Fruit fly (Drosophila melanogaster) whole organism, embryonic: Measurements from ENCODE around the gene CG7071.

ENCODE experiments used
- Abd-B ChIP-seq: fragments of 200-800 bp; sonication (Bioruptor generic); optimal IDR thresholded peaks from 2 replicates; lab custom pipeline; 2018; ENCODE audit warnings: missing biosample characterization, mild to moderate bottlenecking, missing genetic modification characterization, moderate library complexity
- Adf1 ChIP-seq: fragments of 200-800 bp; sonication (Bioruptor generic); IDR thresholded peaks from 2 replicates; pipeline ENCODE4 v1.3.6; 2022; ENCODE audit warnings: missing biosample characterization, missing genetic modification characterization
- Atf6 ChIP-seq: fragments of 200-800 bp; sonication (Bioruptor generic); IDR thresholded peaks from 2 replicates; pipeline ENCODE4 v1.3.6; 2022; ENCODE audit warnings: missing biosample characterization, missing genetic modification characterization
- B-H1 ChIP-seq: fragments of 200-800 bp; sonication (Bioruptor generic); IDR thresholded peaks from 3 replicates; pipeline ENCODE4 v1.3.6; 2022; ENCODE audit warnings: missing biosample characterization, missing genetic modification characterization
- CG10565 ChIP-seq: fragments of 200-800 bp; sonication (Bioruptor generic); optimal IDR thresholded peaks from 3 replicates; lab custom pipeline; 2016; ENCODE audit warnings: missing biosample characterization, mild to moderate bottlenecking, missing genetic modification characterization
- CG11093 ChIP-seq: fragments of 200-800 bp; sonication (Bioruptor generic); IDR thresholded peaks from 3 replicates; pipeline ENCODE4 v1.3.6; 2022; ENCODE audit warnings: missing biosample characterization, missing genetic modification characterization
- CG11695 ChIP-seq: fragments of 200-800 bp; sonication (Bioruptor generic); IDR thresholded peaks from 3 replicates; pipeline ENCODE4 v1.3.6; 2022; ENCODE audit warnings: missing biosample characterization, missing genetic modification characterization
- CG12391 ChIP-seq: fragments of 200-800 bp; sonication (Bioruptor generic); optimal IDR thresholded peaks from 3 replicates; lab custom pipeline; 2018; ENCODE audit warnings: missing biosample characterization, mild to moderate bottlenecking, missing genetic modification characterization, moderate library complexity
- CG12769 ChIP-seq: fragments of 200-800 bp; sonication (Bioruptor generic); optimal IDR thresholded peaks from 2 replicates; lab custom pipeline; 2019; ENCODE audit warnings: missing biosample characterization, mild to moderate bottlenecking, missing genetic modification characterization, moderate library complexity
- CG13894 ChIP-seq: fragments of 200-800 bp; sonication (Bioruptor generic); optimal IDR thresholded peaks from 3 replicates; lab custom pipeline; 2018; ENCODE audit warnings: missing biosample characterization, mild to moderate bottlenecking, missing genetic modification characterization, moderate library complexity
- CG14050 ChIP-seq: fragments of 200-800 bp; sonication (Bioruptor generic); IDR thresholded peaks from 3 replicates; pipeline ENCODE4 v1.3.6; 2022; ENCODE audit warnings: missing biosample characterization, missing genetic modification characterization
- CG14965 ChIP-seq: fragments of 200-800 bp; sonication (Bioruptor generic); optimal IDR thresholded peaks from 2 replicates; lab custom pipeline; 2016; ENCODE audit warnings: missing biosample characterization, missing genetic modification characterization, borderline replicate concordance
- CG15479 ChIP-seq: fragments of 200-800 bp; sonication (Bioruptor generic); optimal IDR thresholded peaks from 3 replicates; lab custom pipeline; 2019; ENCODE audit warnings: missing biosample characterization, mild to moderate bottlenecking, missing genetic modification characterization, moderate library complexity
- CG16863 ChIP-seq: fragments of 200-800 bp; sonication (Bioruptor generic); optimal IDR thresholded peaks from 3 replicates; lab custom pipeline; 2016; ENCODE audit warnings: missing biosample characterization, missing genetic modification characterization
- CG30020 ChIP-seq: fragments of 200-800 bp; optimal IDR thresholded peaks from 2 replicates; lab custom pipeline; 2019; ENCODE audit warnings: missing biosample characterization, mild to moderate bottlenecking, missing genetic modification characterization, moderate library complexity
- CG34376 ChIP-seq: fragments of 200-800 bp; sonication (Bioruptor generic); optimal IDR thresholded peaks from 2 replicates; lab custom pipeline; 2018; ENCODE audit warnings: missing biosample characterization, mild to moderate bottlenecking, missing genetic modification characterization
- CG4854 ChIP-seq: fragments of 200-800 bp; sonication (Bioruptor generic); optimal IDR thresholded peaks from 2 replicates; lab custom pipeline; 2016; ENCODE audit warnings: missing biosample characterization, missing genetic modification characterization, inconsistent platforms
- CG6854 ChIP-seq: fragments of 200-800 bp; sonication (Bioruptor generic); optimal IDR thresholded peaks from 3 replicates; lab custom pipeline; 2017; ENCODE audit warnings: missing biosample characterization, mild to moderate bottlenecking, missing genetic modification characterization
- CG8944 ChIP-seq: fragments of 200-800 bp; sonication (Bioruptor generic); optimal IDR thresholded peaks from 3 replicates; lab custom pipeline; 2016; ENCODE audit warnings: missing biosample characterization, missing genetic modification characterization
- Ets65A ChIP-seq: fragments of 200-800 bp; sonication (Bioruptor generic); peaks from one replicate; lab custom pipeline; 2016; ENCODE audit warnings: missing biosample characterization, missing genetic modification characterization
- HLH3B ChIP-seq: fragments of 200-800 bp; sonication (Bioruptor generic); IDR thresholded peaks from 2 replicates; pipeline ENCODE4 v1.3.6; 2022; ENCODE audit warnings: missing biosample characterization, missing genetic modification characterization
- HLH4C ChIP-seq: fragments of 200-800 bp; sonication (Bioruptor generic); IDR thresholded peaks from 3 replicates; pipeline ENCODE4 v1.3.6; 2022; ENCODE audit warnings: missing biosample characterization, missing genetic modification characterization; ENCODE audit not compliant: partially characterized antibody
- Oaz ChIP-seq: fragments of 200-800 bp; sonication (Bioruptor generic); IDR thresholded peaks from 2 replicates; pipeline ENCODE4 v1.3.6; 2022; ENCODE audit warnings: missing biosample characterization, missing genetic modification characterization
- Optix ChIP-seq: fragments of 200-800 bp; sonication (Bioruptor generic); IDR thresholded peaks from 3 replicates; pipeline ENCODE4 v1.3.6; 2022; ENCODE audit warnings: missing biosample characterization, missing genetic modification characterization
- ac ChIP-seq: fragments of 200-800 bp; sonication (Bioruptor generic); optimal IDR thresholded peaks from 3 replicates; lab custom pipeline; 2017; ENCODE audit warnings: missing biosample characterization, mild to moderate bottlenecking, missing genetic modification characterization
- amos ChIP-seq: fragments of 200-800 bp; sonication (Bioruptor generic); IDR thresholded peaks from 2 replicates; pipeline ENCODE4 v1.3.6; 2022; ENCODE audit warnings: missing biosample characterization, missing genetic modification characterization; ENCODE audit not compliant: partially characterized antibody
- ap ChIP-seq: fragments of 200-800 bp; sonication (Bioruptor generic); IDR thresholded peaks from 2 replicates; pipeline ENCODE4 v1.3.6; 2022; ENCODE audit warnings: missing biosample characterization, missing genetic modification characterization
- bigmax ChIP-seq: fragments of 200-800 bp; sonication (Bioruptor generic); optimal IDR thresholded peaks from 2 replicates; lab custom pipeline; 2018; ENCODE audit warnings: missing biosample characterization, mild to moderate bottlenecking, missing genetic modification characterization
- chif ChIP-seq, 2 experiments: fragments of 200-800 bp; sonication (Bioruptor generic); optimal IDR thresholded peaks; 3 replicates each; lab custom pipeline; 2016; ENCODE audit warnings: missing biosample characterization in 2 of 2, missing genetic modification characterization in 2 of 2
- cwo ChIP-seq: fragments of 200-800 bp; sonication (Bioruptor generic); optimal IDR thresholded peaks from 3 replicates; lab custom pipeline; 2017; ENCODE audit warnings: missing biosample characterization, missing genetic modification characterization, mild to moderate bottlenecking, moderate library complexity, missing genetic modification reagents
- danr ChIP-seq: fragments of 200-800 bp; sonication (Bioruptor generic); IDR thresholded peaks from 2 replicates; pipeline ENCODE4 v1.3.6; 2022; ENCODE audit warnings: missing biosample characterization, missing genetic modification characterization
- en ChIP-seq: fragments of 200-800 bp; sonication (Bioruptor generic); optimal IDR thresholded peaks from 2 replicates; lab custom pipeline; 2016; ENCODE audit warnings: missing biosample characterization, missing genetic modification characterization
- ewg ChIP-seq: fragments of 200-800 bp; sonication (Bioruptor generic); optimal IDR thresholded peaks from 3 replicates; lab custom pipeline; 2017; ENCODE audit warnings: mild to moderate bottlenecking, missing biosample characterization, missing genetic modification reagents, missing genetic modification characterization
- eyg ChIP-seq: fragments of 200-800 bp; sonication (Bioruptor generic); optimal IDR thresholded peaks from 3 replicates; lab custom pipeline; 2016; ENCODE audit warnings: missing biosample characterization, missing genetic modification characterization
- fd96Cb ChIP-seq: fragments of 200-800 bp; sonication (Bioruptor generic); optimal IDR thresholded peaks from 2 replicates; lab custom pipeline; 2018; ENCODE audit warnings: missing biosample characterization, mild to moderate bottlenecking, missing genetic modification characterization, moderate library complexity
- ftz-f1 ChIP-seq: fragments of 200-800 bp; sonication (Bioruptor generic); optimal IDR thresholded peaks from 2 replicates; lab custom pipeline; 2016; ENCODE audit warnings: missing biosample characterization, missing genetic modification characterization
- jumu ChIP-seq: fragments of 200-800 bp; sonication (Bioruptor generic); optimal IDR thresholded peaks from 3 replicates; lab custom pipeline; 2016; ENCODE audit warnings: missing biosample characterization, missing genetic modification characterization
- kni ChIP-seq: fragments of 200-800 bp; sonication (Bioruptor generic); optimal IDR thresholded peaks from 3 replicates; lab custom pipeline; 2017; ENCODE audit warnings: mild to moderate bottlenecking, missing biosample characterization, missing genetic modification reagents, missing genetic modification characterization
- otp ChIP-seq: fragments of 200-800 bp; sonication (Bioruptor generic); IDR thresholded peaks from 3 replicates; pipeline ENCODE4, ENCODE4 v1.3.6; 2022; ENCODE audit warnings: missing biosample characterization, missing genetic modification characterization
- peb ChIP-seq: fragments of 200-800 bp; sonication (Bioruptor generic); IDR thresholded peaks from 2 replicates; pipeline ENCODE4 v1.3.6; 2022; ENCODE audit warnings: missing biosample characterization, missing genetic modification characterization
- pfk ChIP-seq: fragments of 200-800 bp; sonication (Bioruptor generic); optimal IDR thresholded peaks from 2 replicates; lab custom pipeline; 2018; ENCODE audit warnings: missing biosample characterization, mild to moderate bottlenecking, missing genetic modification characterization, moderate library complexity
- pita ChIP-seq: fragments of 200-800 bp; sonication (Bioruptor generic); optimal IDR thresholded peaks from 2 replicates; lab custom pipeline; 2017; ENCODE audit warnings: missing biosample characterization, mild to moderate bottlenecking, missing genetic modification characterization
- prd ChIP-seq, 3 experiments: fragments of >200 bp in 2 of 3; fragments of 200-800 bp in 1 of 3; sonication (Bioruptor generic) in 1 of 3; optimal IDR thresholded peaks in 2 of 3; IDR thresholded peaks in 1 of 3; 2 replicates in 2 of 3; 3 replicates in 1 of 3; pipeline versions ENCODE4 v1.3.6 to Lab custom; 2017 to 2022; ENCODE audit warnings: missing biosample characterization in 1 of 3, missing genetic modification characterization in 1 of 3
- sd ChIP-seq: fragments of 200-800 bp; sonication (Bioruptor generic); optimal IDR thresholded peaks from 3 replicates; lab custom pipeline; 2018; ENCODE audit warnings: missing biosample characterization, mild to moderate bottlenecking, missing genetic modification characterization, moderate library complexity
- sim ChIP-seq: fragments of 200-800 bp; sonication (Bioruptor generic); IDR thresholded peaks from 2 replicates; pipeline ENCODE4 v1.3.6; 2022; ENCODE audit warnings: missing biosample characterization, missing genetic modification characterization
- sna ChIP-seq: fragments of 200-800 bp; sonication (Bioruptor generic); IDR thresholded peaks from 2 replicates; pipeline ENCODE4 v1.3.6; 2022; ENCODE audit warnings: missing biosample characterization, missing genetic modification characterization; ENCODE audit not compliant: partially characterized antibody
- sug ChIP-seq: fragments of 200-800 bp; optimal IDR thresholded peaks from 2 replicates; lab custom pipeline; 2019; ENCODE audit warnings: missing biosample characterization, mild to moderate bottlenecking, missing genetic modification characterization, moderate library complexity
- toy ChIP-seq: fragments of 200-800 bp; sonication (Bioruptor generic); IDR thresholded peaks from 2 replicates; pipeline ENCODE4 v1.3.6; 2022; ENCODE audit warnings: missing biosample characterization, missing genetic modification characterization
- trh ChIP-seq: fragments of 200-800 bp; sonication (Bioruptor generic); optimal IDR thresholded peaks from 2 replicates; lab custom pipeline; 2016; ENCODE audit warnings: missing biosample characterization, missing genetic modification characterization
- yki ChIP-seq: fragments of >200 bp; optimal IDR thresholded peaks from 3 replicates; lab custom pipeline; 2018

CG7071 gene

DNA sequence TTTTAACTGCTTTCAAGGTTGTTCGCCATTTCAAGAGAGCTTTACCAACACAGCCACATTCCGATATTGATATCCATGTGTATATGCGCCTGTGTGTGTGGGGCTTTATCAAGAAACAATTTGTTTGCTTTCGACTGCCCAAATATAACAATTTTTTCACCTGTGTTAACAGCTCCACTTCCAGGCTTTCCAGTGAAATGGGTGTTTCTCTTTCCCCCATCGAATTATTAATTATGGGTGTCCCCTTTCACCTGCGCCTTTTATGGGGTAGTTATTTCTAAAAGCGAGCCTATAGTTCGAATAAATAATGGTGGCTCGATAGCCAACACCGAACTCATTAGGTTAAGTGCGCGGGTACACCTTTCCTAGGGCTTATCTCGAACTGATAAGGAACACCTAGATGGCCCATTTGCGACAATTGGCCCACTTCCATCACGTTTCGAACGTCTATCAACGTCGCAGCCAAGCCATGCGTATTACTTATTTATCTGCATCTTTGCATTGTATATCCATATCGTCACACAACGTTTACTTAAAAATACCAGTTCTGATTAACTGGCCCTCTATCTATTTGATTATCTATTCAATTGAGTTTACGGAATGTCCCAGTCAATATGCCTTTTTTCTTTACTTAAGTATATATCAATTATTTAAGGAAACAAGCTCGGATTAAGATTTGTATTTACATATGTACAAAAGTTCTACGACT, 49.6 kb downstream of the CG7071 start:
- TF ChIP-seq en (GFP tag; lab: Kevin White, UChicago) (no peak), Abd-B (GFP tag; lab: Kevin White, UChicago) (no peak), CG12391 (no peak), Adf1 (GFP tag; lab: Robert Waterston, UW) (peak; percentile 11; the same call in 1 of the 2 replicates), jumu (GFP tag; lab: Kevin White, UChicago) (no peak), ftz-f1 (GFP tag; lab: Kevin White, UChicago) (peak; percentile 87), CG8944 (no peak), pfk (GFP tag; lab: Kevin White, UChicago) (peak; percentile 88), CG34376 (GFP tag; lab: Kevin White, UChicago) (peak; percentile 53), Atf6 (0 out of 2 replicates have a peak, but pooled peaks have one; percentile 8), CG12769 (tag; lab: Kevin White, UChicago) (peak; percentile 18), CG30020 (tag; lab: Kevin White, UChicago) (no peak), toy (GFP tag; lab: Robert Waterston, UW) (no peak), HLH3B (GFP tag; lab: Robert Waterston, UW) (no peak), prd (optimal IDR thresholded peaks at IDR 0.05; lab: Kevin White, UChicago) (no peak), prd (GFP tag; IDR thresholded peaks at IDR 0.05; lab: Robert Waterston, UW) (no peak), kni (GFP tag; lab: Kevin White, UChicago) (peak; percentile 5), CG11695 (no peak), CG16863 (GFP tag; lab: Kevin White, UChicago) (no peak), ap (no peak), sd (peak; percentile 56), CG15479 (GFP tag; lab: Kevin White, UChicago) (peak; percentile 15), yki (no peak), ac (GFP tag; lab: Kevin White, UChicago) (no peak), cwo (GFP tag; lab: Kevin White, UChicago) (peak; percentile 59), CG11093 (no peak), HLH4C (GFP tag; lab: Robert Waterston, UW) (0 out of 3 replicates have a peak, but pooled peaks have one; percentile 8), B-H1 (GFP tag; lab: Robert Waterston, UW) (no peak), CG14050 (no peak), amos (no peak), otp (no peak), chif (GFP tag; optimal IDR thresholded peaks at IDR 0.05; lab: Kevin White, UChicago) (no peak), fd96Cb (tag; lab: Kevin White, UChicago) (no peak), sna (no peak), CG6854 (GFP tag; lab: Kevin White, UChicago) (no peak), CG14965 (GFP tag; lab: Kevin White, UChicago) (no peak), eyg (GFP tag; lab: Kevin White, UChicago) (no peak), Oaz (no peak), danr (GFP tag; lab: Robert Waterston, UW) (no peak), CG10565 (GFP tag; lab: Kevin White, UChicago) (no peak), Ets65A (GFP tag; lab: Kevin White, UChicago) (no peak), pita (GFP tag; lab: Kevin White, UChicago) (no peak), CG13894 (tag; lab: Kevin White, UChicago) (no peak), bigmax (GFP tag; lab: Kevin White, UChicago) (peak; percentile 25), Optix (no peak), ewg (GFP tag; lab: Kevin White, UChicago) (no peak), sim (no peak), CG4854 (GFP tag; lab: Kevin White, UChicago) (peak; percentile 1), trh (no peak), sug (tag; lab: Kevin White, UChicago) (peak; percentile 58), peb (GFP tag; lab: Robert Waterston, UW) (no peak)
